Worm (Caenorhabditis elegans): Measurements from ENCODE around the gene C04C3.4.

DNA sequence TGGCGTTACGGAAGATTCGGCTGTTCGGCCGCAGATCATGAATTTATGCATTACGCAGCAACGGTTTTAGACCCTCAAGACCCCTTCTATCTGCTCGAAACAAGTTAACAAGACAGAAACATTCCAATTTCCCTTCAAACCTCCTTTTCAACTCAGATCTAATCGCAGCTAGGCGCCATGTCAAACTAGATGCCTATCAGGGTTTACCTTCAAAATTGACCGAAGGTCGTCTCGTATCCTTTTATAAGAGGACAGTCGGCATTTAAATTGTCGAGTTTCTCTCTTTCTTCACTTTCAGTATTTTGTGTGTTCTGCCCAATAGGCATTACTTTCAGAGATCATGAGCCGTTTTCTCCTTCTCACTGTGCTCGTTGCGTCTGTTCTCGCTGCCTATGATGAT lies 43.9 kb downstream of the C04C3.4 start, which contains the start of gene grd-13:
- TF ChIP-seq egl-43 (GFP tag; IDR thresholded peaks at IDR 0.05), result no peak
- no peak for TF ChIP-seq lin-39 (tag; optimal IDR thresholded peaks at IDR 0.05)
- no peak for TF ChIP-seq fos-1 (tag; optimal IDR thresholded peaks at IDR 0.05)
- no peak for TF ChIP-seq gei-8 (GFP tag; optimal IDR thresholded peaks at IDR 0.05)
- TF ChIP-seq tag-97 (GFP tag; IDR thresholded peaks at IDR 0.05), result no peak
- TF ChIP-seq hlh-30 (tag; optimal IDR thresholded peaks at IDR 0.05; ENCODE audit: insufficient read depth), result no peak
- no peak for TF ChIP-seq aha-1 (tag)
- no peak for TF ChIP-seq daf-8 (GFP tag; IDR thresholded peaks at IDR 0.05)
- TF ChIP-seq daf-12 (tag; optimal IDR thresholded peaks at IDR 0.05), result no peak
- TF ChIP-seq ceh-82 (tag; optimal IDR thresholded peaks at IDR 0.05), result no peak
- no peak for TF ChIP-seq rbr-2 (tag; optimal IDR thresholded peaks at IDR 0.05)
- no peak for TF ChIP-seq skn-1 (tag; optimal IDR thresholded peaks at IDR 0.05)
